Fruit fly (Drosophila melanogaster) whole organism, embryonic: ENCODE measurements around the gene Enoph.

Experiments used
- Asciz ChIP-seq: fragments of 200-800 bp; sonication (Bioruptor generic); optimal IDR thresholded peaks from 2 replicates; lab custom pipeline; 2017; ENCODE audit warnings: missing biosample characterization, mild to moderate bottlenecking, missing genetic modification characterization, missing genetic modification reagents
- C15 ChIP-seq: fragments of 200-800 bp; sonication (Bioruptor generic); IDR thresholded peaks from 3 replicates; pipeline ENCODE4 v1.3.6; 2022; ENCODE audit warnings: missing biosample characterization, missing genetic modification characterization
- CG11696 ChIP-seq: fragments of 200-800 bp; sonication (Bioruptor generic); IDR thresholded peaks from 2 replicates; pipeline ENCODE4 v1.3.6; 2022; ENCODE audit warnings: missing biosample characterization, missing genetic modification characterization
- CG15011 ChIP-seq: fragments of 200-800 bp; sonication (Bioruptor generic); optimal IDR thresholded peaks from 3 replicates; lab custom pipeline; 2018; ENCODE audit warnings: missing biosample characterization, mild to moderate bottlenecking, missing genetic modification characterization
- CG15479 ChIP-seq: fragments of 200-800 bp; sonication (Bioruptor generic); optimal IDR thresholded peaks from 3 replicates; lab custom pipeline; 2019; ENCODE audit warnings: missing biosample characterization, mild to moderate bottlenecking, missing genetic modification characterization, moderate library complexity
- CG1602 ChIP-seq: fragments of 200-800 bp; sonication (Bioruptor generic); optimal IDR thresholded peaks from 3 replicates; lab custom pipeline; 2016; ENCODE audit warnings: missing biosample characterization, missing genetic modification characterization
- CG2199 ChIP-seq: fragments of 200-800 bp; sonication (Bioruptor generic); IDR thresholded peaks from 3 replicates; pipeline ENCODE4 v1.3.6; 2022; ENCODE audit warnings: missing biosample characterization, missing genetic modification characterization
- CG2202 ChIP-seq: fragments of 200-800 bp; sonication (Bioruptor generic); optimal IDR thresholded peaks from 2 replicates; lab custom pipeline; 2018; ENCODE audit warnings: missing biosample characterization, mild to moderate bottlenecking, missing genetic modification characterization
- CG31365 ChIP-seq: fragments of 200-800 bp; sonication (Bioruptor generic); optimal IDR thresholded peaks from 2 replicates; lab custom pipeline; 2018; ENCODE audit warnings: missing biosample characterization, mild to moderate bottlenecking, missing genetic modification characterization
- CG31441 ChIP-seq: fragments of 200-800 bp; sonication (Bioruptor generic); IDR thresholded peaks from 2 replicates; pipeline ENCODE4 v1.3.6; 2022; ENCODE audit warnings: missing biosample characterization, missing genetic modification characterization
- CG3838 ChIP-seq: fragments of 200-800 bp; sonication (Bioruptor generic); optimal IDR thresholded peaks from 3 replicates; lab custom pipeline; 2016; ENCODE audit warnings: missing biosample characterization, missing genetic modification characterization
- CG6683 ChIP-seq: fragments of 200-800 bp; sonication (Bioruptor generic); optimal IDR thresholded peaks from 2 replicates; lab custom pipeline; 2017; ENCODE audit warnings: missing biosample characterization, mild to moderate bottlenecking, missing genetic modification characterization, missing genetic modification reagents
- CG8944 ChIP-seq: fragments of 200-800 bp; sonication (Bioruptor generic); optimal IDR thresholded peaks from 3 replicates; lab custom pipeline; 2016; ENCODE audit warnings: missing biosample characterization, missing genetic modification characterization
- D19A ChIP-seq: fragments of 200-800 bp; optimal IDR thresholded peaks from 3 replicates; lab custom pipeline; 2019; ENCODE audit warnings: missing biosample characterization, mild to moderate bottlenecking, missing genetic modification characterization, moderate library complexity
- Dbx ChIP-seq: fragments of 200-800 bp; sonication (Bioruptor generic); IDR thresholded peaks from 3 replicates; pipeline ENCODE4 v1.3.6; 2022; ENCODE audit warnings: missing biosample characterization, missing genetic modification characterization
- Dfd ChIP-seq, 2 experiments: fragments of >200 bp; optimal IDR thresholded peaks; 2 replicates each; lab custom pipeline; 2017; ENCODE audit warnings: missing biosample characterization in 2 of 2, missing genetic modification characterization in 2 of 2
- Dref ChIP-seq: fragments of 200-800 bp; sonication (Bioruptor generic); IDR thresholded peaks from 2 replicates; pipeline ENCODE4 v1.3.6; 2022; ENCODE audit warnings: missing biosample characterization, missing genetic modification characterization
- GATAe ChIP-seq: fragments of 200-800 bp; sonication (Bioruptor generic); conservative IDR thresholded peaks from 2 replicates; pipeline ENCODE4 v1.3.6; 2022; ENCODE audit warnings: missing biosample characterization, missing genetic modification characterization
- Gsc ChIP-seq: fragments of 200-800 bp; sonication (Bioruptor generic); IDR thresholded peaks from 2 replicates; pipeline ENCODE4 v1.3.6; 2022; ENCODE audit warnings: missing biosample characterization, missing genetic modification characterization
- Hr3 ChIP-seq: fragments of 200-800 bp; sonication (Bioruptor generic); optimal IDR thresholded peaks from 3 replicates; lab custom pipeline; 2016; ENCODE audit warnings: missing biosample characterization, missing genetic modification characterization
- Max ChIP-seq: fragments of 200-800 bp; sonication (Bioruptor generic); optimal IDR thresholded peaks from 2 replicates; lab custom pipeline; 2016; ENCODE audit warnings: missing biosample characterization, mild to moderate bottlenecking, missing genetic modification characterization
- Mes4 ChIP-seq: fragments of 200-800 bp; sonication (Bioruptor generic); optimal IDR thresholded peaks from 2 replicates; lab custom pipeline; 2016; ENCODE audit warnings: missing biosample characterization, missing genetic modification characterization
- Mrtf ChIP-seq: fragments of 200-800 bp; sonication (Bioruptor generic); IDR thresholded peaks from 3 replicates; pipeline ENCODE4 v1.3.6; 2022; ENCODE audit warnings: missing biosample characterization, missing genetic modification characterization
- Myb ChIP-seq: fragments of 200-800 bp; sonication (Bioruptor generic); optimal IDR thresholded peaks from 2 replicates; lab custom pipeline; 2016; ENCODE audit warnings: missing biosample characterization, missing genetic modification characterization
- NC2β ChIP-seq: fragments of 200-800 bp; sonication (Bioruptor generic); optimal IDR thresholded peaks from 2 replicates; lab custom pipeline; 2016; ENCODE audit warnings: missing biosample characterization, missing genetic modification characterization
- Neu2 ChIP-seq: fragments of 200-800 bp; sonication (Bioruptor generic); optimal IDR thresholded peaks from 3 replicates; lab custom pipeline; 2016; ENCODE audit warnings: missing biosample characterization, missing genetic modification characterization, borderline replicate concordance
- Rx ChIP-seq: fragments of 200-800 bp; sonication (Bioruptor generic); IDR thresholded peaks from 2 replicates; pipeline ENCODE4 v1.3.6; 2022; ENCODE audit warnings: missing biosample characterization, missing genetic modification characterization
- Sox102F ChIP-seq: fragments of 200-800 bp; sonication (Bioruptor generic); optimal IDR thresholded peaks from 2 replicates; lab custom pipeline; 2018; ENCODE audit warnings: missing biosample characterization, mild to moderate bottlenecking, missing genetic modification characterization, moderate library complexity
- Sry-β ChIP-seq: fragments of 200-800 bp; sonication (Bioruptor generic); optimal IDR thresholded peaks from 2 replicates; lab custom pipeline; 2018; ENCODE audit warnings: missing biosample characterization, mild to moderate bottlenecking, missing genetic modification characterization, moderate library complexity
- Vsx1 ChIP-seq: fragments of 200-800 bp; sonication (Bioruptor generic); optimal IDR thresholded peaks from 2 replicates; lab custom pipeline; 2017; ENCODE audit warnings: missing biosample characterization, mild to moderate bottlenecking, missing genetic modification characterization, missing genetic modification reagents
- ara ChIP-seq: fragments of 200-800 bp; sonication (Bioruptor generic); IDR thresholded peaks from 2 replicates; pipeline ENCODE4 v1.3.6; 2022; ENCODE audit warnings: missing biosample characterization, missing genetic modification characterization
- cas ChIP-seq: fragments of 200-800 bp; sonication (Bioruptor generic); IDR thresholded peaks from 2 replicates; pipeline ENCODE4 v1.3.6; 2022; ENCODE audit warnings: missing biosample characterization, missing genetic modification characterization
- dysf ChIP-seq: fragments of 200-800 bp; sonication (Bioruptor generic); IDR thresholded peaks from 3 replicates; pipeline ENCODE4 v1.3.6; 2022; ENCODE audit warnings: missing biosample characterization, missing genetic modification characterization
- exex ChIP-seq: fragments of 200-800 bp; sonication (Bioruptor generic); optimal IDR thresholded peaks from 4 replicates; lab custom pipeline; 2018; ENCODE audit warnings: missing biosample characterization, mild to moderate bottlenecking, missing genetic modification characterization, moderate library complexity
- fd102C ChIP-seq: fragments of 200-800 bp; sonication (Bioruptor generic); optimal IDR thresholded peaks from 2 replicates; lab custom pipeline; 2018; ENCODE audit warnings: missing biosample characterization, mild to moderate bottlenecking, missing genetic modification characterization, moderate library complexity
- fru ChIP-seq: fragments of >200 bp; optimal IDR thresholded peaks from 2 replicates; lab custom pipeline; 2017
- gcm2 ChIP-seq: fragments of 200-800 bp; sonication (Bioruptor generic); optimal IDR thresholded peaks from 2 replicates; lab custom pipeline; 2016; ENCODE audit warnings: missing biosample characterization, missing genetic modification characterization
- gsb-n ChIP-seq: fragments of 200-800 bp; sonication (Bioruptor generic); optimal IDR thresholded peaks from 3 replicates; lab custom pipeline; 2018; ENCODE audit warnings: missing biosample characterization, mild to moderate bottlenecking, missing genetic modification characterization
- h ChIP-seq: fragments of >200 bp; optimal IDR thresholded peaks from 2 replicates; lab custom pipeline; 2017
- onecut ChIP-seq: fragments of 200-800 bp; sonication (Bioruptor generic); IDR thresholded peaks from 2 replicates; pipeline ENCODE4 v1.3.6; 2022; ENCODE audit warnings: missing biosample characterization, missing genetic modification characterization
- peb ChIP-seq: fragments of 200-800 bp; sonication (Bioruptor generic); IDR thresholded peaks from 2 replicates; pipeline ENCODE4 v1.3.6; 2022; ENCODE audit warnings: missing biosample characterization, missing genetic modification characterization
- pfk ChIP-seq: fragments of 200-800 bp; sonication (Bioruptor generic); optimal IDR thresholded peaks from 2 replicates; lab custom pipeline; 2018; ENCODE audit warnings: missing biosample characterization, mild to moderate bottlenecking, missing genetic modification characterization, moderate library complexity
- phol ChIP-seq: fragments of 200-800 bp; sonication (Bioruptor generic); optimal IDR thresholded peaks from 3 replicates; lab custom pipeline; 2018; ENCODE audit warnings: missing biosample characterization, mild to moderate bottlenecking, missing genetic modification characterization, moderate library complexity
- pros ChIP-seq: fragments of 200-800 bp; sonication (Bioruptor generic); optimal IDR thresholded peaks from 3 replicates; lab custom pipeline; 2019; ENCODE audit warnings: missing biosample characterization, mild to moderate bottlenecking, missing genetic modification characterization, moderate library complexity
- slbo ChIP-seq: fragments of 200-800 bp; sonication (Bioruptor generic); IDR thresholded peaks from 2 replicates; pipeline ENCODE4 v1.3.6; 2022; ENCODE audit warnings: missing biosample characterization, missing genetic modification characterization
- ssp ChIP-seq: fragments of 200-800 bp; sonication (Bioruptor generic); IDR thresholded peaks from 2 replicates; pipeline ENCODE4 v1.3.6; 2022; ENCODE audit warnings: missing biosample characterization, missing genetic modification characterization
- tin ChIP-seq: fragments of 200-800 bp; sonication (Bioruptor generic); optimal IDR thresholded peaks from 3 replicates; lab custom pipeline; 2016; ENCODE audit warnings: missing biosample characterization, missing genetic modification characterization
- trem ChIP-seq: fragments of 200-800 bp; optimal IDR thresholded peaks from 3 replicates; lab custom pipeline; 2019; ENCODE audit warnings: missing biosample characterization, mild to moderate bottlenecking, missing genetic modification characterization, moderate library complexity
- wek ChIP-seq: fragments of 200-800 bp; sonication (Bioruptor generic); optimal IDR thresholded peaks from 3 replicates; lab custom pipeline; 2018; ENCODE audit warnings: missing biosample characterization, mild to moderate bottlenecking, missing genetic modification characterization, moderate library complexity

The Enoph gene

dm6 chr3R:5215334-5216307 lies 40.9 kb downstream of the Enoph start (continued):
- TF ChIP-seq Mes4 (GFP tag; lab: Kevin White, UChicago), result peak; percentile 100
- TF ChIP-seq Neu2 (GFP tag; lab: Kevin White, UChicago), result peak; percentile 83
- peak; percentile 98 for TF ChIP-seq CG2199 (GFP tag; lab: Robert Waterston, UW)
- TF ChIP-seq Mrtf (GFP tag; lab: Robert Waterston, UW), result peak; percentile 86
- peak; percentile 98 for TF ChIP-seq CG1602 (GFP tag; lab: Kevin White, UChicago)
- peak; percentile 99 for TF ChIP-seq NC2β (GFP tag; lab: Kevin White, UChicago)
- peak; percentile 99 for TF ChIP-seq ara
- TF ChIP-seq exex (tag; lab: Kevin White, UChicago), result peak; percentile 74
- TF ChIP-seq Sox102F (GFP tag; lab: Kevin White, UChicago), result peak; percentile 96
- peak; percentile 59 for TF ChIP-seq slbo (GFP tag; lab: Robert Waterston, UW)
- peak; percentile 99 for TF ChIP-seq Vsx1
- no peak for TF ChIP-seq fru (lab: Kevin White, UChicago)
- peak; percentile 87 for TF ChIP-seq CG11696 (GFP tag; lab: Robert Waterston, UW)
- TF ChIP-seq dysf (GFP tag; lab: Robert Waterston, UW), result peak; percentile 78
- peak; percentile 100 for TF ChIP-seq fd102C (GFP tag; lab: Kevin White, UChicago)
- peak; percentile 89 for TF ChIP-seq gcm2 (GFP tag; lab: Kevin White, UChicago)
- peak; percentile 98 for TF ChIP-seq Max
- peak; percentile 99 for TF ChIP-seq CG8944 (GFP tag; lab: Kevin White, UChicago)
- TF ChIP-seq h (lab: Kevin White, UChicago), result no peak
- peak; percentile 99 for TF ChIP-seq gsb-n (tag; lab: Kevin White, UChicago)
- peak; percentile 82 for TF ChIP-seq CG15479 (GFP tag; lab: Kevin White, UChicago)
- TF ChIP-seq wek (GFP tag; lab: Kevin White, UChicago), result peak; percentile 99
- no peak; the same call in 1 of the 2 replicates for TF ChIP-seq Gsc
- TF ChIP-seq peb (GFP tag; lab: Robert Waterston, UW), result peak; percentile 93
- TF ChIP-seq CG15011 (GFP tag; lab: Kevin White, UChicago), result peak; percentile 93
- peak; percentile 95 for TF ChIP-seq CG6683
- peak; percentile 56 for TF ChIP-seq phol (tag; lab: Kevin White, UChicago)
- TF ChIP-seq Dbx (GFP tag; lab: Robert Waterston, UW), result peak; percentile 13; the same call in 1 of the 3 replicates
- TF ChIP-seq cas (GFP tag; lab: Robert Waterston, UW), result no peak
- peak; percentile 94 for TF ChIP-seq Hr3 (GFP tag; lab: Kevin White, UChicago)
- TF ChIP-seq ssp (GFP tag; lab: Robert Waterston, UW), result peak; percentile 77
- TF ChIP-seq tin (GFP tag; lab: Kevin White, UChicago), result peak; percentile 95
- 0 out of 3 replicates have a peak, but pooled peaks have one; percentile 48 for TF ChIP-seq C15 (GFP tag; lab: Robert Waterston, UW)
- TF ChIP-seq CG2202 (tag; lab: Kevin White, UChicago), result peak; percentile 100
- no peak for TF ChIP-seq Dref (GFP tag; lab: Robert Waterston, UW)
- peak; percentile 69 for TF ChIP-seq pros (GFP tag; lab: Kevin White, UChicago)
- TF ChIP-seq D19A (tag; lab: Kevin White, UChicago), result peak; percentile 91
- peak; percentile 93 for TF ChIP-seq trem (tag; lab: Kevin White, UChicago)
- TF ChIP-seq Asciz (GFP tag; lab: Kevin White, UChicago), result peak; percentile 100
- peak; percentile 85 for TF ChIP-seq pfk (GFP tag; lab: Kevin White, UChicago)
- TF ChIP-seq CG31441 (GFP tag; lab: Robert Waterston, UW), result peak; percentile 91
- TF ChIP-seq Sry-β (GFP tag; lab: Kevin White, UChicago), result peak; percentile 84
- TF ChIP-seq Myb (GFP tag; lab: Kevin White, UChicago), result peak; percentile 82
- peak; percentile 17; the same call in 1 of the 2 replicates for TF ChIP-seq GATAe (GFP tag; lab: Robert Waterston, UW)
- TF ChIP-seq onecut (GFP tag; lab: Robert Waterston, UW), result peak; percentile 97
- peak; percentile 92 for TF ChIP-seq CG31365 (tag; lab: Kevin White, UChicago)
- no peak for TF ChIP-seq Dfd (GFP tag; optimal IDR thresholded peaks at IDR 0.05; lab: Kevin White, UChicago)
- TF ChIP-seq Rx (GFP tag; lab: Robert Waterston, UW), result peak; percentile 93
- peak; percentile 98 for TF ChIP-seq CG3838
